Worm (Caenorhabditis elegans) whole organism, L4/young adult: ENCODE data around the gene W04G3.5.

Source experiments
- W03F9.2 ChIP-seq: fragments of 150-350 bp; optimal IDR thresholded peaks from 2 replicates; lab custom pipeline; 2014; ENCODE audit warnings: missing biosample characterization, missing genetic modification characterization
- dao-5 ChIP-seq: sonication (generic microtip); optimal IDR thresholded peaks from 2 replicates; lab custom pipeline; 2016; ENCODE audit warnings: missing genotype, missing genetic modification characterization, moderate library complexity, missing compliant biosample characterization

DNA sequence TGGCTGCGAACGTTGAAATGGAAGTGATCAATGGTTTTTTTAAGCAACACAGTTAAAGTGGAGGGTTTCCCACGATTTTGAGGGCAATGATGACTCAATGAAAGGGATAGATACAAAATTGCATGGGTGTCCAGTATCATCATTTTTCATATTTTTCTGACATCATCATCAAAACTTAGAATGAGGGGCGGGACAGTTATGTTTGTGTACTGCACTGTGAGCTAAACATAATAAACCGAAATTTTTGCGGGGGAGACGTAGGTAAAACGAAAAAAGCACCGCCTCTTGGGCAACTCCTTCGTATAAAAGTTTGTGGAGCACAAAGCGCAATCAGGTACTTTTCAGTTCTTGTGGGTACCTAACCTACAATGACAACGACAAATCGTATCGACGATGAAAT is 19.8 kb upstream of the W04G3.5 start, which contains the start of gene C09F12.2:
- TF ChIP-seq dao-5 (tag; lab: Kevin White, UChicago) (no peak), W03F9.2 (tag; lab: Kevin White, UChicago) (no peak)
